Fruit fly (Drosophila melanogaster) whole organism, wandering third instar larva: ENCODE measurements around the gene FeCH.

ENCODE experiments used
- Abd-B ChIP-seq: fragments of >200 bp; optimal IDR thresholded peaks from 2 replicates; lab custom pipeline; 2017; ENCODE audit warnings: missing biosample characterization, missing genetic modification characterization
- CG32264 ChIP-seq: fragments of 200-800 bp; sonication (Bioruptor generic); optimal IDR thresholded peaks from 2 replicates; lab custom pipeline; 2016; ENCODE audit warnings: missing biosample characterization, missing genetic modification characterization
- CG9705 ChIP-seq: fragments of 200-800 bp; sonication (Bioruptor generic); optimal IDR thresholded peaks from 2 replicates; lab custom pipeline; 2018; ENCODE audit warnings: missing biosample characterization, mild to moderate bottlenecking, missing genetic modification characterization
- Dfd ChIP-seq: fragments of >200 bp; optimal IDR thresholded peaks from 2 replicates; lab custom pipeline; 2017; ENCODE audit warnings: missing biosample characterization, missing genetic modification characterization
- Dif ChIP-seq: fragments of 200-275, 200-300 bp; sonication (Bioruptor generic); optimal IDR thresholded peaks from 2 replicates; lab custom pipeline; 2018; ENCODE audit warnings: missing biosample characterization, missing genetic modification characterization; ENCODE audit not compliant: partially characterized antibody
- GATAd ChIP-seq: sonication (Bioruptor generic); optimal IDR thresholded peaks from 2 replicates; lab custom pipeline; 2016; ENCODE audit warnings: missing biosample characterization, missing genetic modification characterization
- Hnf4 ChIP-seq: fragments of 200-800 bp; sonication (Bioruptor generic); optimal IDR thresholded peaks from 2 replicates; lab custom pipeline; 2016; ENCODE audit warnings: missing biosample characterization, mild to moderate bottlenecking, missing genetic modification characterization
- Hr78 ChIP-seq: fragments of >200 bp; optimal IDR thresholded peaks from 2 replicates; lab custom pipeline; 2017; ENCODE audit warnings: missing biosample characterization, missing genetic modification characterization
- Hr83 ChIP-seq: fragments of 200-300 bp; sonication (Bioruptor generic); optimal IDR thresholded peaks from 2 replicates; lab custom pipeline; 2016; ENCODE audit warnings: missing biosample characterization, mild to moderate bottlenecking, missing genetic modification characterization, moderate library complexity; ENCODE audit not compliant: poor library complexity, severe bottlenecking
- Jra ChIP-seq: sonication (Bioruptor generic); optimal IDR thresholded peaks from 2 replicates; lab custom pipeline; 2016; ENCODE audit warnings: missing biosample characterization, missing genetic modification characterization
- Mio ChIP-seq: sonication (Bioruptor generic); optimal IDR thresholded peaks from 2 replicates; lab custom pipeline; 2016; ENCODE audit warnings: missing biosample characterization, missing genetic modification characterization
- Myc ChIP-seq: fragments of >200 bp; optimal IDR thresholded peaks from 2 replicates; lab custom pipeline; 2017
- N ChIP-seq: fragments of >200 bp; optimal IDR thresholded peaks from 2 replicates; lab custom pipeline; 2018; ENCODE audit warnings: missing biosample characterization, missing external identifiers, missing genetic modification characterization
- OdsH ChIP-seq: fragments of 200-800 bp; sonication (Bioruptor generic); optimal IDR thresholded peaks from 2 replicates; lab custom pipeline; 2016; ENCODE audit warnings: missing biosample characterization, mild to moderate bottlenecking, missing genetic modification characterization
- Rel ChIP-seq, 2 experiments: fragments of 200-800 bp; sonication (Bioruptor generic) in 1 of 2; optimal IDR thresholded peaks; 2 replicates in 1 of 2; 3 replicates in 1 of 2; lab custom pipeline; 2016 to 2019; ENCODE audit warnings: mild to moderate bottlenecking in 2 of 2, missing biosample characterization in 2 of 2, missing genetic modification characterization in 2 of 2, moderate library complexity in 1 of 2
- Sp1 ChIP-seq: fragments of 200-800 bp; sonication (Bioruptor generic); optimal IDR thresholded peaks from 3 replicates; lab custom pipeline; 2019; ENCODE audit warnings: missing biosample characterization, mild to moderate bottlenecking, missing genetic modification characterization, moderate library complexity
- Vsx2 ChIP-seq: fragments of 200-300, 225-300 bp; sonication (Bioruptor generic); optimal IDR thresholded peaks from 2 replicates; lab custom pipeline; 2018; ENCODE audit warnings: missing biosample characterization, missing genetic modification characterization; ENCODE audit not compliant: partially characterized antibody
- dl ChIP-seq, 2 experiments: fragments of 175-275, 200-275 bp in 1 of 2; fragments of 200-275 bp in 1 of 2; sonication (Bioruptor generic); optimal IDR thresholded peaks; lab custom pipeline; 2018; ENCODE audit warnings: mild to moderate bottlenecking in 2 of 2, missing biosample characterization in 2 of 2, missing genetic modification characterization in 2 of 2, moderate library complexity in 2 of 2; ENCODE audit not compliant: partially characterized antibody in 2 of 2, insufficient read depth in 1 of 2
- dmrt93B ChIP-seq: fragments of 200-800 bp; sonication (Bioruptor generic); optimal IDR thresholded peaks from 2 replicates; lab custom pipeline; 2018; ENCODE audit warnings: missing biosample characterization, mild to moderate bottlenecking, missing genetic modification characterization
- dsf ChIP-seq: sonication (Bioruptor generic); optimal IDR thresholded peaks from 2 replicates; lab custom pipeline; 2016; ENCODE audit warnings: missing biosample characterization, missing genetic modification characterization, borderline replicate concordance
- foxo ChIP-seq, 2 experiments: fragments of 200-800 bp; sonication (Bioruptor generic); optimal IDR thresholded peaks; 2 replicates in 1 of 2; 3 replicates in 1 of 2; lab custom pipeline; 2016 to 2017; ENCODE audit warnings: missing biosample characterization in 2 of 2, missing genetic modification characterization in 2 of 2
- fru ChIP-seq: fragments of 200-800 bp; sonication (Bioruptor generic); optimal IDR thresholded peaks from 3 replicates; lab custom pipeline; 2016; ENCODE audit warnings: missing biosample characterization, mild to moderate bottlenecking, missing genetic modification characterization
- h ChIP-seq: fragments of 200-800 bp; sonication (Bioruptor generic); optimal IDR thresholded peaks from 3 replicates; lab custom pipeline; 2016; ENCODE audit warnings: missing biosample characterization, mild to moderate bottlenecking, missing genetic modification characterization
- jim ChIP-seq: fragments of 175-275, 200-325 bp; sonication (Bioruptor generic); optimal IDR thresholded peaks from 2 replicates; lab custom pipeline; 2016; ENCODE audit warnings: missing biosample characterization, mild to moderate bottlenecking, missing genetic modification characterization
- pan ChIP-seq: fragments of >200 bp; optimal IDR thresholded peaks from 2 replicates; lab custom pipeline; 2017
- psq ChIP-seq: fragments of 200-800 bp; sonication (Bioruptor generic); optimal IDR thresholded peaks from 3 replicates; lab custom pipeline; 2017; ENCODE audit warnings: missing biosample characterization, mild to moderate bottlenecking, missing genetic modification characterization, moderate library complexity
- sv ChIP-seq: fragments of 200-800 bp; sonication (Bioruptor generic); optimal IDR thresholded peaks from 3 replicates; lab custom pipeline; 2016; ENCODE audit warnings: missing biosample characterization, missing genetic modification characterization
- tai ChIP-seq: sonication (Bioruptor generic); optimal IDR thresholded peaks from 2 replicates; lab custom pipeline; 2016; ENCODE audit warnings: missing biosample characterization, missing genetic modification characterization
- usp ChIP-seq: fragments of >200 bp; optimal IDR thresholded peaks from 2 replicates; lab custom pipeline; 2017; ENCODE audit warnings: missing biosample characterization, missing genetic modification characterization
- woc ChIP-seq: sonication (Bioruptor generic); optimal IDR thresholded peaks from 2 replicates; lab custom pipeline; 2016; ENCODE audit warnings: missing biosample characterization, mild to moderate bottlenecking, missing genetic modification characterization

FeCH gene

DNA sequence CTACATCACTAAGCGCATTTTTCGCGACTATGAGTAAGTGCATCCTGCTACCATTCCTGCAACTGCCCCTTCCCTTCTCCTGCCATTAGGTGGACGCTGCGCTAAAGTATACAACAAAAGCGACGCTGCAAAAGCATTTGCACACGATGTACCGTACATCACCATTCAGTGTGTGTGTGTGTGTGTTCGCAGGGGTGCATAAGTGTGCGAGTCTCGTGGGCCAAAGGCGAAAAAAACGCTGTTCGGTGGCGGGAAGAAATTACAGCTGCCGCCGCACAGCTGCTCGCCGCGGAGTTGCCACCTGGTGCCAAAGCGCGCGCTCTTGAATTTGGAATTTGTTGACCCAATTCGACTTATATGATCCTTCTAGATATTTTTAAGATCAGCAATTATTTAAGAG is 17.6 kb downstream of the FeCH start:
- TF ChIP-seq Dif (no peak), dmrt93B (GFP tag; lab: Kevin White, UChicago) (no peak), GATAd (no peak), Mio (GFP tag; lab: Kevin White, UChicago) (no peak), Dfd (GFP tag; lab: Kevin White, UChicago) (no peak), CG32264 (GFP tag; lab: Kevin White, UChicago) (peak; percentile 13), Myc (lab: Kevin White, UChicago) (no peak), Hr83 (GFP tag; lab: Kevin White, UChicago) (no peak), usp (no peak), dl (GFP tag; optimal IDR thresholded peaks at IDR 0.05; lab: Kevin White, UChicago; ENCODE audit: insufficient read depth in 1 of 2, partially characterized antibody in 2 of 2) (peak in 1 of 2 experiments; percentile 14), psq (GFP tag; lab: Kevin White, UChicago) (no peak), sv (no peak), N (GFP tag; lab: Kevin White, UChicago) (peak; percentile 30), Sp1 (GFP tag; lab: Kevin White, UChicago) (no peak), Rel (GFP tag; optimal IDR thresholded peaks at IDR 0.05; lab: Kevin White, UChicago) (no peak), Rel (tag; optimal IDR thresholded peaks at IDR 0.05; lab: Kevin White, UChicago) (no peak), fru (GFP tag; lab: Kevin White, UChicago) (no peak), Hnf4 (GFP tag; lab: Kevin White, UChicago) (no peak), tai (no peak), woc (GFP tag; lab: Kevin White, UChicago) (no peak), OdsH (GFP tag; lab: Kevin White, UChicago) (no peak), Jra (GFP tag; lab: Kevin White, UChicago) (no peak)

dm6 chr3R:31793664-31794417 is 18.3 kb downstream of the FeCH start, which contains the start of the genes Mccc1 and Acf:
Gene Mccc1, minus strand, starts transcription at chr3R:31793907.
Gene Acf, plus strand, starts transcription at chr3R:31793981.
- peak; percentile 36 for TF ChIP-seq sv
- TF ChIP-seq Dfd (GFP tag; lab: Kevin White, UChicago): no peak
- TF ChIP-seq pan (lab: Kevin White, UChicago): no peak
- TF ChIP-seq CG32264 (GFP tag; lab: Kevin White, UChicago): peak; percentile 10
- TF ChIP-seq h: no peak
- peak; percentile 38 for TF ChIP-seq GATAd
- TF ChIP-seq jim (GFP tag; lab: Kevin White, UChicago): no peak
- peak; percentile 44 for TF ChIP-seq Hr83 (GFP tag; lab: Kevin White, UChicago)
- TF ChIP-seq Abd-B (GFP tag; lab: Kevin White, UChicago): no peak
- TF ChIP-seq foxo (GFP tag; optimal IDR thresholded peaks at IDR 0.05; lab: Kevin White, UChicago): no peak
- no peak for TF ChIP-seq Vsx2 (GFP tag; lab: Kevin White, UChicago)
- TF ChIP-seq Dif: no peak
- TF ChIP-seq OdsH (GFP tag; lab: Kevin White, UChicago): no peak
- no peak for TF ChIP-seq tai
- no peak for TF ChIP-seq Mio (GFP tag; lab: Kevin White, UChicago)
- TF ChIP-seq Sp1 (GFP tag; lab: Kevin White, UChicago): no peak
- no peak for TF ChIP-seq CG9705
- no peak for TF ChIP-seq Hr78 (GFP tag; lab: Kevin White, UChicago)
- TF ChIP-seq psq (GFP tag; lab: Kevin White, UChicago): peak; percentile 17
- TF ChIP-seq Hnf4 (GFP tag; lab: Kevin White, UChicago): no peak
- TF ChIP-seq dsf (GFP tag; lab: Kevin White, UChicago): peak; percentile 23

DNA sequence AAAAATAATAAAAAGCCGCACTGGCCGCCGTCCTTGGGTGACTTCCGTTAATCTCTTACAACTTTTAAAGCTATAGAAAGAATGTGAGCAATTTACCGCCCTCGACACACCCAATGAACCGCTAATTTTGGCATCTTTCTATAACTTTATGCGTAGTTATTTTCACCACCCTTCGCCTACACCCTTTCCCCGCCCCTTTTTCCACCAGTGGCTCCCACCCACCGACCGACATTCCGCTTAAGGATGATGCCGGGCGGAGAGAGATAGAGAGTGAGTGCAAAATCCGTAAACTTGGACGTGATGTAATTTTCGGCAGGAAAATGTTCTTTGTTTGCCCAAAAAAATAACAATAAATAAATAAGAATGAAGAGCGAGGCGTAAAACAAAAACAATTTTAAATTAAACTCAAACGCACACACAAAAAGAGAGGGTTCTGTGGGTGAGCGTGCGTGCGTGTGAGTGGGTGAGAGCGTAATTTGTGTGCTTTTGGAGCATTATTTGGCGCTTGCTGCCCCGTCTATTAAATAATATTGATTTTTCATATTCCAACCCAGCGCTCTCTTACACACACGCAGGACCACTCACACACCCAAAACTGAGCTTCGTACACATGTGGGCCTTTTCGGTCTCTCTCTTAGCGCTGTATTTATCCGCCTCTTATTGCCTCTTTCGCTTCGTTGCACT is 34.5 kb downstream of the FeCH start:
- no peak for TF ChIP-seq fru (GFP tag; lab: Kevin White, UChicago)
- TF ChIP-seq dl (GFP tag; optimal IDR thresholded peaks at IDR 0.05; lab: Kevin White, UChicago; ENCODE audit: insufficient read depth in 1 of 2, partially characterized antibody in 2 of 2): no peak
- TF ChIP-seq Dif: peak; percentile 66
- TF ChIP-seq psq (GFP tag; lab: Kevin White, UChicago): peak; percentile 17
- TF ChIP-seq OdsH (GFP tag; lab: Kevin White, UChicago): peak; percentile 9
- TF ChIP-seq Rel (GFP tag; optimal IDR thresholded peaks at IDR 0.05; lab: Kevin White, UChicago): peak; percentile 20
- no peak for TF ChIP-seq Rel (tag; optimal IDR thresholded peaks at IDR 0.05; lab: Kevin White, UChicago)
